Fruit fly (Drosophila melanogaster): Measurements from ENCODE around the gene ssp2.

Gene ssp2

dm6 chr3L:13993742-13994719 lies 29.0 kb downstream of the ssp2 start, which contains the start of gene CtsK1 (continued):
- TF ChIP-seq CG31441 (GFP tag; IDR thresholded peaks at IDR 0.05) = peak; percentile 48
- TF ChIP-seq CG18262 (tag; optimal IDR thresholded peaks at IDR 0.05) = peak; percentile 50
- no peak for TF ChIP-seq repo (GFP tag; optimal IDR thresholded peaks at IDR 0.05)

- TF ChIP-seq nom (GFP tag; optimal IDR thresholded peaks at IDR 0.05) (peak; percentile 29), Asciz (GFP tag; optimal IDR thresholded peaks at IDR 0.05) (no peak)
These were observed 31.4 kb downstream of the ssp2 start for dm6 chr3L:13996437-13996836.

dm6 chr3L:13996992-13997391 lies 32.0 kb downstream of the ssp2 start, which contains the start of gene CG17361:
Gene CG17361, plus strand, starts transcription at chr3L:13997191.
- TF ChIP-seq mld (GFP tag; IDR thresholded peaks at IDR 0.05; ENCODE audit: partially characterized antibody) (no peak), disco-r (GFP tag; optimal IDR thresholded peaks at IDR 0.05) (no peak), stwl (tag; optimal IDR thresholded peaks at IDR 0.05) (peak; percentile 43), CG10366 (GFP tag; IDR thresholded peaks at IDR 0.05) (no peak), ems (GFP tag; optimal IDR thresholded peaks at IDR 0.05) (no peak), CG14710 (tag; optimal IDR thresholded peaks at IDR 0.05) (peak; percentile 14), Oli (tag; optimal IDR thresholded peaks at IDR 0.05) (no peak), ara (GFP tag; IDR thresholded peaks at IDR 0.05) (no peak), CG17912 (GFP tag; optimal IDR thresholded peaks at IDR 0.05) (no peak), CG11560 (tag; IDR thresholded peaks at IDR 0.05) (no peak), CG9437 (GFP tag; optimal IDR thresholded peaks at IDR 0.05) (no peak), CG34224 (GFP tag; IDR thresholded peaks at IDR 0.05; ENCODE audit: partially characterized antibody) (no peak), luna (GFP tag; optimal IDR thresholded peaks at IDR 0.05) (no peak), CG9932 (GFP tag; IDR thresholded peaks at IDR 0.05) (peak; percentile 16; the same call in 1 of the 2 replicates), CG11398 (GFP tag; optimal IDR thresholded peaks at IDR 0.05) (no peak), gsb (GFP tag; IDR thresholded peaks at IDR 0.05) (no peak), CG6791 (GFP tag; IDR thresholded peaks at IDR 0.05; ENCODE audit: partially characterized antibody) (no peak), zf30C (GFP tag; optimal IDR thresholded peaks at IDR 0.05) (no peak), CG12155 (GFP tag; optimal IDR thresholded peaks at IDR 0.05) (no peak), toy (GFP tag; IDR thresholded peaks at IDR 0.05) (no peak), trem (tag; optimal IDR thresholded peaks at IDR 0.05) (peak; percentile 22), pita (GFP tag; optimal IDR thresholded peaks at IDR 0.05) (no peak), Dp (GFP tag; optimal IDR thresholded peaks at IDR 0.05) (peak; percentile 23), cad (GFP tag; optimal IDR thresholded peaks at IDR 0.05) (no peak), pum (GFP tag; optimal IDR thresholded peaks at IDR 0.05) (no peak), CG1024 (GFP tag; IDR thresholded peaks at IDR 0.05) (no peak), Kr (GFP tag; optimal IDR thresholded peaks at IDR 0.05) (no peak), B-H2 (GFP tag; optimal IDR thresholded peaks at IDR 0.05) (no peak), otp (GFP tag; IDR thresholded peaks at IDR 0.05) (no peak), CG14860 (GFP tag; IDR thresholded peaks at IDR 0.05; ENCODE audit: partially characterized antibody) (no peak), CG9797 (GFP tag; optimal IDR thresholded peaks at IDR 0.05) (peak; percentile 44), CG4360 (GFP tag; IDR thresholded peaks at IDR 0.05) (no peak), Rfx (GFP tag; IDR thresholded peaks at IDR 0.05) (no peak), fd64A (GFP tag; optimal IDR thresholded peaks at IDR 0.05) (no peak), MESR4 (GFP tag; optimal IDR thresholded peaks at IDR 0.05) (peak; percentile 8), CG2678 (tag; optimal IDR thresholded peaks at IDR 0.05) (peak; percentile 26), Fer3 (tag; optimal IDR thresholded peaks at IDR 0.05) (no peak), dm (GFP tag; optimal IDR thresholded peaks at IDR 0.05) (no peak), sc (optimal IDR thresholded peaks at IDR 0.05) (no peak), sc (GFP tag; optimal IDR thresholded peaks at IDR 0.05) (no peak), sens-2 (GFP tag; IDR thresholded peaks at IDR 0.05) (no peak)
